Worm (Caenorhabditis elegans): ENCODE measurements around the gene F14F9.8.

ce11 chrV:5172833-5173232 is 42.7 kb downstream of the F14F9.8 start, which contains the start of gene srt-65:
- TF ChIP-seq pqm-1 (tag; optimal IDR thresholded peaks at IDR 0.05) (no peak), F13H6.1 (tag; optimal IDR thresholded peaks at IDR 0.05) (no peak), unc-42 (tag; optimal IDR thresholded peaks at IDR 0.05) (no peak)
